Worm (Caenorhabditis elegans): Measurements from ENCODE around the gene pqn-41.

- TF ChIP-seq klf-2 (GFP tag; conservative IDR thresholded peaks at IDR 0.05) (no peak), tab-1 (GFP tag; IDR thresholded peaks at IDR 0.05) (no peak), ztf-29 (GFP tag; IDR thresholded peaks at IDR 0.05) (no peak), cog-1 (tag; optimal IDR thresholded peaks at IDR 0.05) (no peak), ref-1 (GFP tag; conservative IDR thresholded peaks at IDR 0.05) (no peak), flt-1 (GFP tag; IDR thresholded peaks at IDR 0.05) (no peak), med-1 (GFP tag; optimal IDR thresholded peaks at IDR 0.05; ENCODE audit: insufficient read depth) (no peak), T22C8.4 (GFP tag; IDR thresholded peaks at IDR 0.05) (no peak), ztf-23 (GFP tag; IDR thresholded peaks at IDR 0.05) (no peak)
These were observed 43.6 kb downstream of the pqn-41 start for ce11 chrIII:1949362-1949761.
